Fruit fly (Drosophila melanogaster): Measurements from ENCODE around the gene CG6310.

Gene CG6310

DNA sequence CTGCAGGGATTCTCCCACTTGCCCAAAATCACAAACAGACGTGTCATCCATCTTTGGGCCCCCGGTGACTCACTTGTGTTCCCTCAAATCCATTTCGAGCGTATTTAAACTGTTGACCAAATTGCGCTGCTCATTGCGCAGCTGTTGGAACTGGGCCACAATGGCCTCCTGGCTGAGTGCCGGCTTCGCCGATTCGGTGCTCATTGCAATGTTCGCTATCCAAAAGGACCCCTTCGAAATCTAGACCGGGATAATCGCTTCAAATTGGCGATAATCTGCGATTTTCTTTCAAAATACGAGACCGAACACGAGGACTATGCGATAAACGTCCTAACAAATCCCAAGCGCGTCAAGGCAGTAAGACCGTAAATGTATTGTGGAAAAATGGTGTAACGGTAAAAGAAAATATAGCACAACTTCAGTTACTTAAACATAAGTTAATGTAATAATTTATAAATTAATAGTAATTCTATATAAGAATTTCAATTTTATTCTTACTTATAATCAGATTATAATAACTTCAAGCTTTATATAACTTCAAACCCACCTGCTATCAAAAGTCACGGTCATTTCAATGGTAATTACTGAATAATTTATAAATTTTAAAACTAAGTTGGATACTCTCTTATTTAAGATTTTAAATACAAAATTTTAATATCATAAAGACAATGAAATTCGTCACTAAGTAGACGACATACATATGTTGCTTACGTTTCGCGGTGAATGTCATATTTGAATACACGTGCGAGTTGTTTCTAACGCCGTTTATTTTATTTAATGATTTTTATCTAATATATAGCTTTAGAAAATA, 4.6 kb upstream of the CG6310 start, which contains the start of the genes Pfdn2 and Noc1:
Pfdn2 (minus strand) TSS at position 346 of the 811 bp plus-strand sequence.
Noc1 (plus strand) TSS at position 727 of the 811 bp plus-strand sequence.
- TF ChIP-seq Snoo (tag; optimal IDR thresholded peaks at IDR 0.05) = no peak
- no peak for TF ChIP-seq CG13204 (GFP tag; optimal IDR thresholded peaks at IDR 0.05)
- TF ChIP-seq Pif1A (GFP tag; optimal IDR thresholded peaks at IDR 0.05) = no peak
- no peak for TF ChIP-seq gl (tag; optimal IDR thresholded peaks at IDR 0.05)
- no peak for TF ChIP-seq CG12605 (GFP tag; IDR thresholded peaks at IDR 0.05)
- no peak for TF ChIP-seq rn (GFP tag; IDR thresholded peaks at IDR 0.05)
- TF ChIP-seq CG8159 (tag; optimal IDR thresholded peaks at IDR 0.05) = no peak
- TF ChIP-seq fd96Ca (GFP tag; IDR thresholded peaks at IDR 0.05) = no peak
- TF ChIP-seq CG32121 (GFP tag; IDR thresholded peaks at IDR 0.05) = no peak
- TF ChIP-seq CG15710 (tag; optimal IDR thresholded peaks at IDR 0.05) = peak; percentile 23
- no peak for TF ChIP-seq CG4496 (GFP tag; IDR thresholded peaks at IDR 0.05)
- TF ChIP-seq CG10348 (GFP tag; IDR thresholded peaks at IDR 0.05) = no peak
- no peak for TF ChIP-seq CG34367 (tag; optimal IDR thresholded peaks at IDR 0.05)
- no peak for TF ChIP-seq CG14655 (GFP tag; optimal IDR thresholded peaks at IDR 0.05)
- TF ChIP-seq D1 (tag; optimal IDR thresholded peaks at IDR 0.05) = no peak
- no peak for TF ChIP-seq Pif1B (GFP tag; optimal IDR thresholded peaks at IDR 0.05)
- no peak for TF ChIP-seq EcR (GFP tag; optimal IDR thresholded peaks at IDR 0.05)
- TF ChIP-seq Ets98B (GFP tag; IDR thresholded peaks at IDR 0.05) = 0 out of 2 replicates have a peak, but pooled peaks have one; percentile 25
- no peak for TF ChIP-seq CG8301 (tag; optimal IDR thresholded peaks at IDR 0.05)
- no peak for TF ChIP-seq CG9948 (tag; optimal IDR thresholded peaks at IDR 0.05)
- peak; percentile 36 for TF ChIP-seq CG17806 (tag; optimal IDR thresholded peaks at IDR 0.05)

DNA sequence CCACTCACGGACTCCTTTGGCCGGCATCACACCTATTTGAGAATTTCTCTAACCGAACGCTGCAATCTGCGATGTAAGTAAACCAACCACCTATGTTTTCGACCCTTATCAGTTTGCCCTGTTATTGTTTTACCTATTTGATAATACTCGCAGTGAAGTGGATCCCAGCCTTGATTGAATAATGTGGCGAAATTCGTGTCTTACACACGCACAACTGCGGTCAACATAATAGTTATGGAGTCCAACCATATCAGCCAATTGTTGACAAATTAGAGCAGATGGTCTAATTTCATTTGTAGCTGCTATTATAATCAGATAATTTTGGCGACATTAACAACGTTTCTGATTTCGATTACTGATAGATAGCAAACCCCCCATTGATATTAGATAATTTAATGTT, 1.4 kb upstream of the CG6310 start:
- no peak for TF ChIP-seq Pif1A (GFP tag; optimal IDR thresholded peaks at IDR 0.05)
- no peak for TF ChIP-seq CG17806 (tag; optimal IDR thresholded peaks at IDR 0.05)
- TF ChIP-seq CG10348 (GFP tag; IDR thresholded peaks at IDR 0.05) = no peak
- TF ChIP-seq Ets98B (GFP tag; IDR thresholded peaks at IDR 0.05) = no peak
- no peak for TF ChIP-seq EcR (GFP tag; optimal IDR thresholded peaks at IDR 0.05)
- TF ChIP-seq rn (GFP tag; IDR thresholded peaks at IDR 0.05) = no peak
- no peak for TF ChIP-seq gl (tag; optimal IDR thresholded peaks at IDR 0.05)
- no peak for TF ChIP-seq CG4496 (GFP tag; IDR thresholded peaks at IDR 0.05)
- TF ChIP-seq Pif1B (GFP tag; optimal IDR thresholded peaks at IDR 0.05) = no peak
- TF ChIP-seq CG8301 (tag; optimal IDR thresholded peaks at IDR 0.05) = no peak
- no peak for TF ChIP-seq CG13204 (GFP tag; optimal IDR thresholded peaks at IDR 0.05)
- TF ChIP-seq CG14655 (GFP tag; optimal IDR thresholded peaks at IDR 0.05) = no peak
- no peak for TF ChIP-seq CG8159 (tag; optimal IDR thresholded peaks at IDR 0.05)
- no peak for TF ChIP-seq CG34367 (tag; optimal IDR thresholded peaks at IDR 0.05)
- TF ChIP-seq CG32121 (GFP tag; IDR thresholded peaks at IDR 0.05) = no peak
- TF ChIP-seq CG12605 (GFP tag; IDR thresholded peaks at IDR 0.05) = no peak
- TF ChIP-seq CG15710 (tag; optimal IDR thresholded peaks at IDR 0.05) = no peak
- TF ChIP-seq Snoo (tag; optimal IDR thresholded peaks at IDR 0.05) = no peak
- no peak for TF ChIP-seq D1 (tag; optimal IDR thresholded peaks at IDR 0.05)

DNA sequence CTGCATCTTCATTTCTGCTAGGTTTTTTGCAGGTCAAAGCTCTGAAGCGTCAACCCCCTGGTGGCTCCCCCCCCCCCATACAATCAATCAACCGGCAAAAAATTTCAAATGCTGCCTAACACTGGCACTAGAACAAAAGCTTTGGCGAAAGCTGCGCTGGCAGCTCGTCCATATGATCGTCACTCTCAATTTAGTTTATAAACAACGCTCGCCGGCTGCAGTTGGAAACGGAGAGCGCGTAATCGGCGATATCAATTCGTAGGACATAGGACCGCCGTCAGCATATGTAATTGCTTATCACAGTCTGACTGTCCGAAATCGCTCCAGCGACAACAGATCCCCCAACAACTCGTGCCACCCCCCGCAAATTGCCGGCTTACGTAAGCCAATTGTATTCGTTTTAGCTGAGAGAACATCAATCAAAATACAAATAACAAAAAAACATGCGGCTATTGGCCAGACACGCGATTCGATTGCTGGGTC, 749 bp upstream of the CG6310 start, which contains the start of gene Mocs1:
Mocs1 (plus strand) TSS at position 155 of the 483 bp plus-strand sequence.
- peak; percentile 53; the same call in 1 of the 2 replicates for TF ChIP-seq Ets98B (GFP tag; IDR thresholded peaks at IDR 0.05)
- TF ChIP-seq CG8159 (tag; optimal IDR thresholded peaks at IDR 0.05) = no peak
- TF ChIP-seq Pif1A (GFP tag; optimal IDR thresholded peaks at IDR 0.05) = no peak
- TF ChIP-seq CG15710 (tag; optimal IDR thresholded peaks at IDR 0.05) = no peak
- TF ChIP-seq fd96Ca (GFP tag; IDR thresholded peaks at IDR 0.05) = peak; percentile 48; the same call in 2 of the 3 replicates
- TF ChIP-seq CG4496 (GFP tag; IDR thresholded peaks at IDR 0.05) = no peak
- TF ChIP-seq Snoo (tag; optimal IDR thresholded peaks at IDR 0.05) = no peak
- TF ChIP-seq CG32121 (GFP tag; IDR thresholded peaks at IDR 0.05) = peak; percentile 54

DNA sequence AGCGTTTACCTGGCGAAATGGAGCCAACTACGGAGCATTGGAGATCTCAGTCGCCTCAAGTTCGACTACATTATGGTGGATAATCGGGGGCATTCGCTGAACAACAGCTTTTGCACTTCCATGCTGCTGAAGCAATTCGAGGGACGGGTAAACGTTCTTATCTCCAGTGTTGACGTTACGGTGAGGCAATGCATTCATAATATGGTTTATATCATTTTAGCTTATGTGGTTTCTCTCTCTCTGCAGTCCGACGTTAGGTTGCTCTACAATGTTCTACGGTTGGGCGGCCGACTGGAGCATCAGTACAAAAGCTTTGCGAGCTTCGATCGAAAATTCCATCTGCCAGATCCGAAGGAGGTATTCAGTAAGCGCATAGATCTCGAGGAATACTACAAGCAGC, 3.8 kb downstream of the CG6310 start:
- TF ChIP-seq CG32121 (GFP tag; IDR thresholded peaks at IDR 0.05) (peak; percentile 16; the same call in 1 of the 2 replicates), CG8159 (tag; optimal IDR thresholded peaks at IDR 0.05) (no peak)

DNA sequence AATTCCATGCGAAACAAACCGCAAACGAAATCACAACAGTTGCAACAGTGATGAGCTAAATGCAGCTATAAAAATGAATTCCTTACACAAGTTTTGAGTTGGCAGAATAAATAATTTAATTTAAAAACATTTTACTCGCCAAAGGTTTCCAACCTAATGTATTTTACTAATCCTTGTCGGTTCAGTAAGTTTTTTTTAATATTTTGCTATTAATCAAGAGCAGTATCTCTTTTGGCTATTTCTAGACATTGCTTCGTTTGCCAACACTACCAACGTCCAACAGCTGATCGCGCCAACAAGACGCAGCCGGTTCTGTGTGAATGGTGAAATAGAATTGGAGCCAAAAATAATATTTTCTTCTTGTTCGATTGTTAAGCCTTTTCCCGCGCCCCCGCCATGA, 5.0 kb downstream of the CG6310 start, which contains the start of the genes CG32075, CG45101 and SuUR:
CG32075 (minus strand) TSS at position 253 of the 400 bp plus-strand sequence.
CG45101 (plus strand) TSS at position 303 of the 400 bp plus-strand sequence.
SuUR (plus strand) TSS at position 303 of the 400 bp plus-strand sequence.
- peak; percentile 78 for TF ChIP-seq Pif1A (GFP tag; optimal IDR thresholded peaks at IDR 0.05)
- peak; percentile 52; the same call in 2 of the 3 replicates for TF ChIP-seq fd96Ca (GFP tag; IDR thresholded peaks at IDR 0.05)
- TF ChIP-seq CG8159 (tag; optimal IDR thresholded peaks at IDR 0.05) = peak; percentile 52
- TF ChIP-seq rn (GFP tag; IDR thresholded peaks at IDR 0.05) = peak; percentile 69
- peak; percentile 74 for TF ChIP-seq CG9948 (tag; optimal IDR thresholded peaks at IDR 0.05)
- TF ChIP-seq Snoo (tag; optimal IDR thresholded peaks at IDR 0.05) = peak; percentile 76
- no peak for TF ChIP-seq gl (tag; optimal IDR thresholded peaks at IDR 0.05)
- TF ChIP-seq CG34367 (tag; optimal IDR thresholded peaks at IDR 0.05) = peak; percentile 56
- TF ChIP-seq EcR (GFP tag; optimal IDR thresholded peaks at IDR 0.05) = no peak
- no peak for TF ChIP-seq D1 (tag; optimal IDR thresholded peaks at IDR 0.05)
- TF ChIP-seq CG32121 (GFP tag; IDR thresholded peaks at IDR 0.05) = peak; percentile 86
- peak; percentile 78 for TF ChIP-seq CG15710 (tag; optimal IDR thresholded peaks at IDR 0.05)
- TF ChIP-seq Ets98B (GFP tag; IDR thresholded peaks at IDR 0.05) = peak; percentile 77
- TF ChIP-seq CG8301 (tag; optimal IDR thresholded peaks at IDR 0.05) = peak; percentile 70
- TF ChIP-seq CG4496 (GFP tag; IDR thresholded peaks at IDR 0.05) = peak; percentile 83
- no peak for TF ChIP-seq CG14655 (GFP tag; optimal IDR thresholded peaks at IDR 0.05)
- TF ChIP-seq CG10348 (GFP tag; IDR thresholded peaks at IDR 0.05) = no peak
- peak; percentile 71 for TF ChIP-seq Pif1B (GFP tag; optimal IDR thresholded peaks at IDR 0.05)
- no peak for TF ChIP-seq CG12605 (GFP tag; IDR thresholded peaks at IDR 0.05)
- TF ChIP-seq CG13204 (GFP tag; optimal IDR thresholded peaks at IDR 0.05) = no peak
- TF ChIP-seq CG17806 (tag; optimal IDR thresholded peaks at IDR 0.05) = peak; percentile 75
